Fruit fly (Drosophila melanogaster): ENCODE data around the gene CG14301.

CG14301 gene

dm6 chr3R:18670441-18671111 is 29.3 kb upstream of the CG14301 start:
- 0 out of 4 replicates have a peak, but pooled peaks have one; percentile 31 for TF ChIP-seq Dll (GFP tag; IDR thresholded peaks at IDR 0.05; ENCODE audit: partially characterized antibody)
- no peak for TF ChIP-seq NC2β (GFP tag; optimal IDR thresholded peaks at IDR 0.05)
- TF ChIP-seq CG17328 (GFP tag; IDR thresholded peaks at IDR 0.05) = peak; percentile 47; the same call in 1 of the 2 replicates
- no peak for TF ChIP-seq pho (GFP tag; optimal IDR thresholded peaks at IDR 0.05)
- no peak for TF ChIP-seq abd-A (tag; optimal IDR thresholded peaks at IDR 0.05)
- peak; percentile 27; the same call in 1 of the 2 replicates for TF ChIP-seq CG6689 (GFP tag; IDR thresholded peaks at IDR 0.05)
- no peak for TF ChIP-seq Bgb (GFP tag; IDR thresholded peaks at IDR 0.05; ENCODE audit: partially characterized antibody)
- peak in 1 of 2 experiments; percentile 72 for TF ChIP-seq bsh (GFP tag; optimal IDR thresholded peaks at IDR 0.05)
- TF ChIP-seq Dbx (GFP tag; IDR thresholded peaks at IDR 0.05) = no peak
- no peak; the same call in 2 of the 3 replicates for TF ChIP-seq otp (GFP tag; IDR thresholded peaks at IDR 0.05)
- no peak for TF ChIP-seq CG9215 (GFP tag; IDR thresholded peaks at IDR 0.05)
- no peak for TF ChIP-seq CG5245 (GFP tag; optimal IDR thresholded peaks at IDR 0.05)
- TF ChIP-seq YL-1 (GFP tag; optimal IDR thresholded peaks at IDR 0.05) = no peak
- TF ChIP-seq CG9797 (GFP tag; optimal IDR thresholded peaks at IDR 0.05) = no peak
- no peak for TF ChIP-seq ro (GFP tag; IDR thresholded peaks at IDR 0.05)
- no peak for TF ChIP-seq CG10321 (GFP tag; IDR thresholded peaks at IDR 0.05)
- TF ChIP-seq row (GFP tag; IDR thresholded peaks at IDR 0.05) = peak; percentile 65
- TF ChIP-seq Lim3 (GFP tag; IDR thresholded peaks at IDR 0.05) = no peak
- TF ChIP-seq CTCF (GFP tag; optimal IDR thresholded peaks at IDR 0.05) = no peak
- TF ChIP-seq CG14710 (tag; optimal IDR thresholded peaks at IDR 0.05) = peak; percentile 12
- no peak for TF ChIP-seq CG18476 (GFP tag; optimal IDR thresholded peaks at IDR 0.05)
- TF ChIP-seq nmo (GFP tag; optimal IDR thresholded peaks at IDR 0.05) = peak; percentile 90
- TF ChIP-seq Fer3 (tag; optimal IDR thresholded peaks at IDR 0.05) = peak; percentile 42
- no peak for TF ChIP-seq CG14014 (GFP tag; IDR thresholded peaks at IDR 0.05)
- peak; percentile 35 for TF ChIP-seq Hsf (GFP tag; optimal IDR thresholded peaks at IDR 0.05)
- TF ChIP-seq Rfx (GFP tag; IDR thresholded peaks at IDR 0.05) = no peak
- TF ChIP-seq eve (GFP tag; optimal IDR thresholded peaks at IDR 0.05) = no peak
- TF ChIP-seq nerfin-2 (GFP tag; IDR thresholded peaks at IDR 0.05; ENCODE audit: partially characterized antibody) = no peak
- no peak for TF ChIP-seq dimm (GFP tag; IDR thresholded peaks at IDR 0.05)
- TF ChIP-seq CG10654 (GFP tag; optimal IDR thresholded peaks at IDR 0.05) = no peak
- no peak for TF ChIP-seq ap (GFP tag; IDR thresholded peaks at IDR 0.05)
- no peak for TF ChIP-seq pnt (GFP tag; optimal IDR thresholded peaks at IDR 0.05)
- TF ChIP-seq PHDP (tag; optimal IDR thresholded peaks at IDR 0.05) = peak; percentile 65
- TF ChIP-seq Usf (GFP tag; optimal IDR thresholded peaks at IDR 0.05) = no peak
- peak; percentile 76 for TF ChIP-seq nerfin-1 (tag; optimal IDR thresholded peaks at IDR 0.05)
- peak; percentile 16 for TF ChIP-seq D19A (tag; optimal IDR thresholded peaks at IDR 0.05)
- TF ChIP-seq bab2 (GFP tag; optimal IDR thresholded peaks at IDR 0.05) = peak; percentile 64
- no peak for TF ChIP-seq CG16863 (GFP tag; optimal IDR thresholded peaks at IDR 0.05)
- no peak for TF ChIP-seq maf-S (GFP tag; optimal IDR thresholded peaks at IDR 0.05)
- no peak; the same call in 2 of the 3 replicates for TF ChIP-seq ci (GFP tag; IDR thresholded peaks at IDR 0.05)
- peak; percentile 80 for TF ChIP-seq dmrt99B (tag; optimal IDR thresholded peaks at IDR 0.05)
- peak; percentile 73 for TF ChIP-seq CG18262 (tag; optimal IDR thresholded peaks at IDR 0.05)
- no peak for TF ChIP-seq CHES-1-like (GFP tag; optimal IDR thresholded peaks at IDR 0.05)
- no peak for TF ChIP-seq hkb (optimal IDR thresholded peaks at IDR 0.05)
- peak; percentile 70; the same call in 1 of the 2 replicates for TF ChIP-seq hkb (GFP tag; IDR thresholded peaks at IDR 0.05)
- no peak for TF ChIP-seq D (optimal IDR thresholded peaks at IDR 0.05)
- no peak for TF ChIP-seq D (GFP tag; optimal IDR thresholded peaks at IDR 0.05)
- no peak for TF ChIP-seq schlank (tag; optimal IDR thresholded peaks at IDR 0.05)
- TF ChIP-seq CG8359 (GFP tag; optimal IDR thresholded peaks at IDR 0.05; ENCODE audit: borderline replicate concordance) = no peak
- no peak for TF ChIP-seq hth (optimal IDR thresholded peaks at IDR 0.05)
- TF ChIP-seq lbe (GFP tag; optimal IDR thresholded peaks at IDR 0.05) = no peak
- TF ChIP-seq ab (GFP tag; optimal IDR thresholded peaks at IDR 0.05) = no peak
